Worm (Caenorhabditis elegans) whole organism, L4 larva: ENCODE data around the gene abhd-5.2.

Source experiments
- F44E2.7 ChIP-seq: fragments of 200-800 bp; sonication (Bioruptor generic); IDR thresholded peaks from 2 replicates; pipeline ENCODE4 v2.1.2; 2022; ENCODE audit warnings: missing genetic modification characterization, missing compliant biosample characterization
- F49E8.2 ChIP-seq: sonication (generic microtip); optimal IDR thresholded peaks from 2 replicates; lab custom pipeline; 2016; ENCODE audit warnings: missing compliant biosample characterization, mild to moderate bottlenecking, missing genetic modification characterization, borderline replicate concordance
- R02D3.7 ChIP-seq: fragments of 150-350 bp; sonication (generic microtip); optimal IDR thresholded peaks from 3 replicates; lab custom pipeline; 2014; ENCODE audit warnings: missing biosample characterization, missing genetic modification characterization
- Y48G9A.11 ChIP-seq: fragments of 200-800 bp; sonication (Bioruptor generic); IDR thresholded peaks from 2 replicates; pipeline ENCODE4 v1.3.6; 2022; ENCODE audit warnings: missing genetic modification reagents, missing genetic modification characterization, missing compliant biosample characterization
- Y5F2A.4 ChIP-seq: fragments of 200-800 bp; sonication (Bioruptor generic); optimal IDR thresholded peaks from 2 replicates; lab custom pipeline; 2018; ENCODE audit warnings: mild to moderate bottlenecking, missing genetic modification characterization, missing compliant biosample characterization
- ZK546.5 ChIP-seq, 2 experiments: sonication (generic microtip); optimal IDR thresholded peaks; 2 replicates each; lab custom pipeline; 2017; ENCODE audit warnings: missing biosample characterization in 2 of 2, missing genetic modification characterization in 2 of 2
- aha-1 ChIP-seq: fragments of 150-350 bp; peaks from one replicate; lab custom pipeline; 2014; ENCODE audit warnings: missing biosample characterization, missing genetic modification characterization
- aly-2 ChIP-seq: sonication (generic microtip); optimal IDR thresholded peaks from 2 replicates; lab custom pipeline; 2018; ENCODE audit warnings: missing biosample characterization, missing genetic modification characterization
- ama-1 ChIP-seq: fragments of 150-350 bp; optimal IDR thresholded peaks from 2 replicates; lab custom pipeline; 2014; ENCODE audit warnings: inconsistent platforms, mixed read lengths
- ces-1 ChIP-seq: fragments of 150-350 bp; sonication (generic microtip); optimal IDR thresholded peaks from 4 replicates; lab custom pipeline; 2014; ENCODE audit warnings: missing biosample characterization, missing genetic modification reagents, missing genetic modification characterization
- ctbp-1 ChIP-seq: fragments of 200-800 bp; sonication (Bioruptor generic); IDR thresholded peaks from 2 replicates; pipeline ENCODE4 v1.3.6; 2022; ENCODE audit warnings: missing genetic modification reagents, missing genetic modification characterization, missing compliant biosample characterization
- dmd-9 ChIP-seq: fragments of 200-800 bp; sonication (Bioruptor generic); IDR thresholded peaks from 2 replicates; pipeline ENCODE4 v1.3.6; 2022; ENCODE audit warnings: missing genetic modification reagents, missing genetic modification characterization, missing compliant biosample characterization
- egl-27 ChIP-seq: sonication (generic microtip); optimal IDR thresholded peaks from 3 replicates; lab custom pipeline; 2017; ENCODE audit warnings: missing biosample characterization, missing genetic modification reagents, missing genetic modification characterization
- gei-8 ChIP-seq: fragments of 200-800 bp; sonication (Bioruptor generic); optimal IDR thresholded peaks from 2 replicates; lab custom pipeline; 2018; ENCODE audit warnings: mild to moderate bottlenecking, missing genetic modification characterization, missing compliant biosample characterization
- hmg-1.1 ChIP-seq: fragments of 200-800 bp; sonication (Bioruptor generic); IDR thresholded peaks from 2 replicates; pipeline ENCODE4 v1.3.6; 2022; ENCODE audit warnings: missing genetic modification reagents, missing genetic modification characterization, missing compliant biosample characterization
- jun-1 ChIP-seq: fragments of 150-350 bp; optimal IDR thresholded peaks from 2 replicates; lab custom pipeline; 2014; ENCODE audit warnings: missing biosample characterization, missing genetic modification reagents, missing genetic modification characterization
- lin-13 ChIP-seq: fragments of 150-350 bp; optimal IDR thresholded peaks from 2 replicates; lab custom pipeline; 2014; ENCODE audit warnings: missing biosample characterization, missing genetic modification reagents, missing genetic modification characterization
- lin-15B ChIP-seq: fragments of 150-350 bp; sonication (generic microtip); optimal IDR thresholded peaks from 3 replicates; lab custom pipeline; 2014; ENCODE audit warnings: missing biosample characterization, missing genetic modification characterization
- lin-29 ChIP-seq: fragments of 200-800 bp; sonication (Bioruptor generic); IDR thresholded peaks from 2 replicates; pipeline ENCODE4 v1.3.6; 2022; ENCODE audit warnings: missing genetic modification reagents, missing genetic modification characterization, missing compliant biosample characterization
- lin-39 ChIP-seq: fragments of 150-350 bp; optimal IDR thresholded peaks from 2 replicates; lab custom pipeline; 2014; ENCODE audit warnings: missing biosample characterization, missing genetic modification reagents, missing genetic modification characterization
- mdl-1 ChIP-seq, 2 experiments: fragments of 150-350 bp in 1 of 2; sonication (generic microtip) in 1 of 2; optimal IDR thresholded peaks; 2 replicates each; lab custom pipeline; 2014 to 2017; ENCODE audit warnings: missing biosample characterization in 2 of 2, missing genetic modification characterization in 2 of 2
- mes-2 ChIP-seq: sonication (generic microtip); optimal IDR thresholded peaks from 2 replicates; lab custom pipeline; 2016; ENCODE audit warnings: missing genotype, mild to moderate bottlenecking, missing genetic modification characterization, missing compliant biosample characterization; ENCODE audit not compliant: poor library complexity, severe bottlenecking
- nhr-102 ChIP-seq: sonication (generic microtip); optimal IDR thresholded peaks from 2 replicates; lab custom pipeline; 2016; ENCODE audit warnings: mild to moderate bottlenecking, missing genetic modification characterization, moderate library complexity, missing compliant biosample characterization
- nhr-11 ChIP-seq: fragments of 150-350 bp; optimal IDR thresholded peaks from 2 replicates; lab custom pipeline; 2014; ENCODE audit warnings: missing biosample characterization, missing genetic modification characterization
- nhr-25 ChIP-seq: sonication (generic microtip); optimal IDR thresholded peaks from 2 replicates; lab custom pipeline; 2017; ENCODE audit warnings: missing genetic modification characterization, mild to moderate bottlenecking, missing compliant biosample characterization, antibody characterized with exemption, moderate library complexity, borderline replicate concordance; ENCODE audit not compliant: insufficient read depth
- nhr-28 ChIP-seq: fragments of 150-350 bp; optimal IDR thresholded peaks from 2 replicates; lab custom pipeline; 2014; ENCODE audit warnings: missing biosample characterization, missing genetic modification characterization
- nhr-42 ChIP-seq: fragments of 200-800 bp; sonication (Bioruptor generic); IDR thresholded peaks from 2 replicates; pipeline ENCODE4 v1.3.6; 2022; ENCODE audit warnings: missing genetic modification characterization, missing compliant biosample characterization
- nhr-6 ChIP-seq: fragments of 150-350 bp; optimal IDR thresholded peaks from 2 replicates; lab custom pipeline; 2014; ENCODE audit warnings: missing biosample characterization, missing genetic modification characterization
- nhr-77 ChIP-seq: fragments of 150-350 bp; optimal IDR thresholded peaks from 2 replicates; lab custom pipeline; 2014; ENCODE audit warnings: missing biosample characterization, missing genetic modification characterization
- pqm-1 ChIP-seq: sonication (generic microtip); optimal IDR thresholded peaks from 2 replicates; lab custom pipeline; 2017; ENCODE audit warnings: missing biosample characterization, missing genetic modification characterization
- rbr-2 ChIP-seq: sonication (generic microtip); optimal IDR thresholded peaks from 2 replicates; lab custom pipeline; 2016; ENCODE audit warnings: missing genotype, missing genetic modification characterization, missing compliant biosample characterization
- saeg-2 ChIP-seq: fragments of 200-800 bp; sonication (Bioruptor generic); IDR thresholded peaks from 2 replicates; pipeline ENCODE4 v1.3.6; 2022; ENCODE audit warnings: missing genetic modification reagents, missing genetic modification characterization, missing compliant biosample characterization
- spr-1 ChIP-seq: sonication (generic microtip); optimal IDR thresholded peaks from 2 replicates; lab custom pipeline; 2016; ENCODE audit warnings: mild to moderate bottlenecking, missing genetic modification characterization, missing compliant biosample characterization
- spr-3 ChIP-seq: fragments of 200-800 bp; sonication (Bioruptor generic); optimal IDR thresholded peaks from 2 replicates; lab custom pipeline; 2018; ENCODE audit warnings: mild to moderate bottlenecking, missing genetic modification characterization, missing compliant biosample characterization
- tra-1 ChIP-seq: fragments of 200-800 bp; sonication (Bioruptor generic); IDR thresholded peaks from 2 replicates; pipeline ENCODE4 v1.3.6; 2022; ENCODE audit warnings: missing genetic modification reagents, missing genetic modification characterization, missing compliant biosample characterization

Gene abhd-5.2

ce11 chrV:4839913-4840312 lies 4.6 kb upstream of the abhd-5.2 start, which contains the start of gene nas-9:
Gene nas-9 (minus strand): TSS chrV:4840013.
- no peak for TF ChIP-seq ama-1 (lab: Kevin White, UChicago)
- peak; percentile 4 for TF ChIP-seq nhr-28

DNA sequence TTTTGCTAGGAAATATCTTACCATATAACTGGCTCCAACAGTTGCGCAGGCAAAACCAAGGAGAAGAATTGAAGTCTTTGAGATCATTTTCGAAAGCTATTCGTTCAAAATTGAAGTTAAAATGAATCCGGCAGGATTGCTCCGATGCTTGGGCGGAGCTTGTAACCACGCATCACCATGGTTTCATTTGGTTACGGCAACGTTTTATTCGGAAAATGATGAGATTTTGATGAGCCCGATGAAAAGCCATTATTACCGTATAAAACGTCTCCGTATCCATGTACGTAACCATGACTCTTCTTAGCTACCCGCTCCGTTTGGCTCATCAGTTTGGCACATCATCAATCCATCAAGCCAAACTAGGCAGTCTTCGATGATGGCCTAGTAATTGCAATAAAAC lies 3.3 kb upstream of the abhd-5.2 start, which contains the start of gene cwp-1:
Gene cwp-1, minus strand, starts transcription at position 101 of the 400 bp plus-strand sequence.
- TF ChIP-seq gei-8 (GFP tag; lab: Kevin White, UChicago) = no peak
- TF ChIP-seq nhr-102 (tag; lab: Kevin White, UChicago) = no peak
- TF ChIP-seq nhr-25 (tag; lab: Kevin White, UChicago) = no peak
- TF ChIP-seq lin-29 (GFP tag; lab: Robert Waterston, UW) = no peak
- TF ChIP-seq lin-13 = no peak
- no peak for TF ChIP-seq nhr-11 (tag; lab: Kevin White, UChicago)
- TF ChIP-seq mes-2 = no peak
- TF ChIP-seq ces-1 (GFP tag; lab: Kevin White, UChicago) = no peak
- TF ChIP-seq spr-3 (GFP tag; lab: Kevin White, UChicago) = no peak
- no peak for TF ChIP-seq egl-27 (tag; lab: Kevin White, UChicago)
- TF ChIP-seq F44E2.7 (GFP tag; lab: Robert Waterston, UW) = no peak
- no peak for TF ChIP-seq F49E8.2 (tag; lab: Kevin White, UChicago)
- TF ChIP-seq aly-2 (tag; lab: Kevin White, UChicago) = no peak
- no peak for TF ChIP-seq ctbp-1 (GFP tag; lab: Robert Waterston, UW)
- TF ChIP-seq lin-39 (tag; lab: Kevin White, UChicago) = no peak
- TF ChIP-seq nhr-42 (GFP tag; lab: Robert Waterston, UW) = no peak
- TF ChIP-seq ZK546.5 (tag; optimal IDR thresholded peaks at IDR 0.05; lab: Kevin White, UChicago) = no peak
- no peak for TF ChIP-seq Y48G9A.11
- TF ChIP-seq, all 104 proteins: peak for 0

- no peak for TF ChIP-seq saeg-2
- TF ChIP-seq Y5F2A.4 (GFP tag; lab: Kevin White, UChicago) = no peak
- TF ChIP-seq spr-3 (GFP tag; lab: Kevin White, UChicago) = no peak
- no peak for TF ChIP-seq nhr-77 (tag; lab: Kevin White, UChicago)
- TF ChIP-seq nhr-6 (tag; lab: Kevin White, UChicago) = no peak
- no peak for TF ChIP-seq lin-15B (tag; lab: Kevin White, UChicago)
- no peak for TF ChIP-seq pqm-1 (tag; lab: Kevin White, UChicago)
- no peak for TF ChIP-seq rbr-2 (tag; lab: Kevin White, UChicago)
- no peak for TF ChIP-seq ces-1 (GFP tag; lab: Kevin White, UChicago)
- TF ChIP-seq hmg-1.1 (GFP tag; lab: Robert Waterston, UW) = no peak
- TF ChIP-seq F44E2.7 (GFP tag; lab: Robert Waterston, UW) = no peak
- TF ChIP-seq jun-1 (tag; lab: Kevin White, UChicago) = no peak
- no peak for TF ChIP-seq mdl-1 (tag; optimal IDR thresholded peaks at IDR 0.05; lab: Kevin White, UChicago)
- no peak for TF ChIP-seq tra-1 (GFP tag; lab: Robert Waterston, UW)
- TF ChIP-seq mes-2 = no peak
- no peak for TF ChIP-seq dmd-9 (GFP tag; lab: Robert Waterston, UW)
- no peak for TF ChIP-seq spr-1 (tag; lab: Kevin White, UChicago)
- no peak for TF ChIP-seq R02D3.7
- TF ChIP-seq, all 104 proteins: peak for 0
Measured at ce11 chrV:4842544-4842943, 1.9 kb upstream of the abhd-5.2 start, which contains the start of the genes cwp-2 and cwp-3. Gene cwp-2 (minus strand): TSS chrV:4842644. Gene cwp-3 (plus strand): TSS chrV:4842836.

ce11 chrV:4846507-4846906 lies 2.0 kb downstream of the abhd-5.2 start:
- TF ChIP-seq jun-1 (tag; lab: Kevin White, UChicago) = no peak
- TF ChIP-seq aha-1 (tag; lab: Kevin White, UChicago) = peak; percentile 95
